Fruit fly (Drosophila melanogaster): ENCODE data around the gene bur.

The bur gene

dm6 chr2L:21163311-21163842, 16.1 kb downstream of the bur start, which contains the start of gene Noc2 (continued):
- peak; percentile 49 for TF ChIP-seq HHEX (GFP tag; optimal IDR thresholded peaks at IDR 0.05)
- TF ChIP-seq CG12299 (tag; optimal IDR thresholded peaks at IDR 0.05) = no peak
- no peak for TF ChIP-seq sc (optimal IDR thresholded peaks at IDR 0.05)
- TF ChIP-seq sc (GFP tag; optimal IDR thresholded peaks at IDR 0.05) = peak; percentile 6
- TF ChIP-seq CG15269 (tag; optimal IDR thresholded peaks at IDR 0.05) = peak; percentile 35
- TF ChIP-seq lola (GFP tag; optimal IDR thresholded peaks at IDR 0.05) = peak in 1 of 3 experiments; percentile 30
- TF ChIP-seq sens-2 (GFP tag; IDR thresholded peaks at IDR 0.05) = no peak
- no peak for TF ChIP-seq C15 (GFP tag; IDR thresholded peaks at IDR 0.05)
- TF ChIP-seq fd3F (GFP tag; optimal IDR thresholded peaks at IDR 0.05) = peak; percentile 29
- peak; percentile 24 for TF ChIP-seq CG1602 (GFP tag; optimal IDR thresholded peaks at IDR 0.05)
- peak; percentile 43 for TF ChIP-seq esg (GFP tag; conservative IDR thresholded peaks at IDR 0.05)
- peak; percentile 41 for TF ChIP-seq CG2116 (GFP tag; optimal IDR thresholded peaks at IDR 0.05)
- no peak for TF ChIP-seq zen2 (GFP tag; IDR thresholded peaks at IDR 0.05; ENCODE audit: partially characterized antibody)
- peak; percentile 39 for TF ChIP-seq Sox102F (GFP tag; optimal IDR thresholded peaks at IDR 0.05)
- TF ChIP-seq CG10565 (GFP tag; optimal IDR thresholded peaks at IDR 0.05) = no peak
- TF ChIP-seq chn (GFP tag; optimal IDR thresholded peaks at IDR 0.05) = peak; percentile 36
- 0 out of 3 replicates have a peak, but pooled peaks have one; percentile 40 for TF ChIP-seq ci (GFP tag; IDR thresholded peaks at IDR 0.05)
- TF ChIP-seq lilli (GFP tag; optimal IDR thresholded peaks at IDR 0.05) = peak; percentile 52
- no peak for TF ChIP-seq CG11560 (tag; IDR thresholded peaks at IDR 0.05)
- TF ChIP-seq hb (GFP tag; IDR thresholded peaks at IDR 0.05; ENCODE audit: partially characterized antibody) = no peak
- TF ChIP-seq nmo (GFP tag; optimal IDR thresholded peaks at IDR 0.05) = peak; percentile 61
- no peak for TF ChIP-seq CG6683 (GFP tag; optimal IDR thresholded peaks at IDR 0.05)
- TF ChIP-seq CG7556 (GFP tag; optimal IDR thresholded peaks at IDR 0.05) = no peak
- TF ChIP-seq CG3163 (GFP tag; optimal IDR thresholded peaks at IDR 0.05) = no peak
- TF ChIP-seq CG4404 (GFP tag; IDR thresholded peaks at IDR 0.05) = peak; percentile 30; the same call in 1 of the 2 replicates
- TF ChIP-seq CG6654 (GFP tag; optimal IDR thresholded peaks at IDR 0.05) = peak; percentile 20
- TF ChIP-seq run (tag; optimal IDR thresholded peaks at IDR 0.05) = no peak
- peak; percentile 45 for TF ChIP-seq CG10366 (GFP tag; IDR thresholded peaks at IDR 0.05)
- TF ChIP-seq NFAT (GFP tag; IDR thresholded peaks at IDR 0.05) = peak; percentile 44; the same call in 1 of the 2 replicates
- peak; percentile 31 for TF ChIP-seq dmrt99B (tag; optimal IDR thresholded peaks at IDR 0.05)
- peak; percentile 6 for TF ChIP-seq zen (tag; optimal IDR thresholded peaks at IDR 0.05)
- TF ChIP-seq CG32532 (GFP tag; IDR thresholded peaks at IDR 0.05) = peak; percentile 60
- 0 out of 3 replicates have a peak, but pooled peaks have one; percentile 44 for TF ChIP-seq Dbx (GFP tag; IDR thresholded peaks at IDR 0.05)
- peak; percentile 37 for TF ChIP-seq Antp (GFP tag; optimal IDR thresholded peaks at IDR 0.05)
- TF ChIP-seq grau (tag; optimal IDR thresholded peaks at IDR 0.05) = peak; percentile 56
- TF ChIP-seq CG18619 (GFP tag; optimal IDR thresholded peaks at IDR 0.05) = peak; percentile 43
- peak; percentile 28; the same call in 1 of the 2 replicates for TF ChIP-seq ssp (GFP tag; IDR thresholded peaks at IDR 0.05)
- no peak for TF ChIP-seq stc (GFP tag; IDR thresholded peaks at IDR 0.05)
- TF ChIP-seq MBD-R2 (GFP tag; IDR thresholded peaks at IDR 0.05) = peak; percentile 63
- TF ChIP-seq twi (tag; optimal IDR thresholded peaks at IDR 0.05) = peak; percentile 2
- peak; percentile 21 for TF ChIP-seq ewg (GFP tag; optimal IDR thresholded peaks at IDR 0.05)
- peak; percentile 79 for TF ChIP-seq slbo (GFP tag; IDR thresholded peaks at IDR 0.05)
- TF ChIP-seq tx (GFP tag; optimal IDR thresholded peaks at IDR 0.05) = no peak
- TF ChIP-seq jigr1 (GFP tag; IDR thresholded peaks at IDR 0.05) = peak; percentile 47; the same call in 2 of the 3 replicates
- peak; percentile 83 for TF ChIP-seq Sry-β (GFP tag; optimal IDR thresholded peaks at IDR 0.05)
- TF ChIP-seq Nf-YC (tag; optimal IDR thresholded peaks at IDR 0.05) = peak; percentile 55
- TF ChIP-seq CG31224 (GFP tag; IDR thresholded peaks at IDR 0.05) = no peak
- peak; percentile 51 for TF ChIP-seq CG1603 (tag; optimal IDR thresholded peaks at IDR 0.05)
- TF ChIP-seq ap (GFP tag; IDR thresholded peaks at IDR 0.05) = 0 out of 2 replicates have a peak, but pooled peaks have one; percentile 32
- no peak for TF ChIP-seq Lpt (GFP tag; optimal IDR thresholded peaks at IDR 0.05)

Data from whole organism, embryonic.